Fruit fly (Drosophila melanogaster): Measurements from ENCODE around the gene CG12093.

dm6 chr3L:2727023-2727422, 46.8 kb downstream of the CG12093 start:
- TF ChIP-seq CG9948 (tag; optimal IDR thresholded peaks at IDR 0.05) (no peak), CG17806 (tag; optimal IDR thresholded peaks at IDR 0.05) (no peak)
